Fruit fly (Drosophila melanogaster) whole organism, embryonic: ENCODE measurements around the gene Vm32E.

Experiments
- Atf6 ChIP-seq: fragments of 200-800 bp; sonication (Bioruptor generic); IDR thresholded peaks from 2 replicates; pipeline ENCODE4 v1.3.6; 2022; ENCODE audit warnings: missing biosample characterization, missing genetic modification characterization
- B-H2 ChIP-seq: fragments of 200-800 bp; sonication (Bioruptor generic); optimal IDR thresholded peaks from 2 replicates; lab custom pipeline; 2018; ENCODE audit warnings: missing biosample characterization, mild to moderate bottlenecking, missing genetic modification characterization
- C15 ChIP-seq: fragments of 200-800 bp; sonication (Bioruptor generic); IDR thresholded peaks from 3 replicates; pipeline ENCODE4 v1.3.6; 2022; ENCODE audit warnings: missing biosample characterization, missing genetic modification characterization
- CG1024 ChIP-seq: fragments of 200-800 bp; sonication (Bioruptor generic); IDR thresholded peaks from 2 replicates; pipeline ENCODE4 v1.3.6; 2022; ENCODE audit warnings: missing biosample characterization, missing genetic modification characterization
- CG10274 ChIP-seq: fragments of 200-800 bp; sonication (Bioruptor generic); optimal IDR thresholded peaks from 3 replicates; lab custom pipeline; 2017; ENCODE audit warnings: missing biosample characterization, mild to moderate bottlenecking, missing genetic modification characterization
- CG10565 ChIP-seq: fragments of 200-800 bp; sonication (Bioruptor generic); optimal IDR thresholded peaks from 3 replicates; lab custom pipeline; 2016; ENCODE audit warnings: missing biosample characterization, mild to moderate bottlenecking, missing genetic modification characterization
- CG11247 ChIP-seq: fragments of 200-800 bp; sonication (Bioruptor generic); IDR thresholded peaks from 2 replicates; pipeline ENCODE4 v1.3.6; 2022; ENCODE audit warnings: missing biosample characterization, missing genetic modification characterization
- CG12071 ChIP-seq: fragments of 200-800 bp; sonication (Bioruptor generic); optimal IDR thresholded peaks from 3 replicates; lab custom pipeline; 2018; ENCODE audit warnings: missing biosample characterization, mild to moderate bottlenecking, missing genetic modification characterization
- CG12104 ChIP-seq: fragments of 200-800 bp; sonication (Bioruptor generic); optimal IDR thresholded peaks from 3 replicates; lab custom pipeline; 2016; ENCODE audit warnings: missing biosample characterization, missing genetic modification characterization
- CG12299 ChIP-seq: fragments of 200-800 bp; sonication (Bioruptor generic); optimal IDR thresholded peaks from 2 replicates; lab custom pipeline; 2018; ENCODE audit warnings: missing biosample characterization, mild to moderate bottlenecking, missing genetic modification characterization
- CG13424 ChIP-seq: fragments of 200-800 bp; sonication (Bioruptor generic); optimal IDR thresholded peaks from 2 replicates; lab custom pipeline; 2019; ENCODE audit warnings: missing biosample characterization, mild to moderate bottlenecking, missing genetic modification characterization, moderate library complexity
- CG14441 ChIP-seq: fragments of 200-800 bp; sonication (Bioruptor generic); IDR thresholded peaks from 2 replicates; pipeline ENCODE4 v1.3.6; 2022; ENCODE audit warnings: missing biosample characterization, missing genetic modification characterization
- CG14860 ChIP-seq: fragments of 200-800 bp; sonication (Bioruptor generic); IDR thresholded peaks from 3 replicates; pipeline ENCODE4 v1.3.6; 2022; ENCODE audit warnings: missing biosample characterization, missing genetic modification characterization; ENCODE audit not compliant: partially characterized antibody
- CG14965 ChIP-seq: fragments of 200-800 bp; sonication (Bioruptor generic); optimal IDR thresholded peaks from 2 replicates; lab custom pipeline; 2016; ENCODE audit warnings: missing biosample characterization, missing genetic modification characterization, borderline replicate concordance
- CG15073 ChIP-seq: fragments of 200-800 bp; sonication (Bioruptor generic); optimal IDR thresholded peaks from 2 replicates; lab custom pipeline; 2016; ENCODE audit warnings: missing biosample characterization, missing genetic modification characterization
- CG1603 ChIP-seq: fragments of 200-800 bp; sonication (Bioruptor generic); optimal IDR thresholded peaks from 2 replicates; lab custom pipeline; 2019; ENCODE audit warnings: missing biosample characterization, mild to moderate bottlenecking, missing genetic modification characterization, moderate library complexity
- CG17361 ChIP-seq: fragments of 200-800 bp; sonication (Bioruptor generic); IDR thresholded peaks from 3 replicates; pipeline ENCODE4 v1.3.6; 2022; ENCODE audit warnings: missing biosample characterization, missing genetic modification characterization
- CG30431 ChIP-seq: fragments of 200-800 bp; sonication (Bioruptor generic); optimal IDR thresholded peaks from 2 replicates; lab custom pipeline; 2017; ENCODE audit warnings: missing biosample characterization, missing genetic modification characterization
- CG31388 ChIP-seq: fragments of 200-800 bp; sonication (Bioruptor generic); optimal IDR thresholded peaks from 2 replicates; lab custom pipeline; 2016; ENCODE audit warnings: missing biosample characterization, missing genetic modification characterization
- CG32532 ChIP-seq: fragments of 200-800 bp; sonication (Bioruptor generic); IDR thresholded peaks from 2 replicates; pipeline ENCODE4 v1.3.6; 2022; ENCODE audit warnings: missing biosample characterization, missing genetic modification characterization
- CG33213 ChIP-seq: fragments of 200-800 bp; sonication (Bioruptor generic); optimal IDR thresholded peaks from 3 replicates; lab custom pipeline; 2016; ENCODE audit warnings: missing biosample characterization, missing genetic modification characterization
- CG3407 ChIP-seq: fragments of 200-800 bp; sonication (Bioruptor generic); optimal IDR thresholded peaks from 2 replicates; lab custom pipeline; 2018; ENCODE audit warnings: missing biosample characterization, mild to moderate bottlenecking, missing genetic modification characterization
- CG34224 ChIP-seq: fragments of 200-800 bp; sonication (Bioruptor generic); IDR thresholded peaks from 3 replicates; pipeline ENCODE4 v1.3.6; 2022; ENCODE audit warnings: missing biosample characterization, missing genetic modification characterization; ENCODE audit not compliant: partially characterized antibody
- CG5245 ChIP-seq: fragments of 200-800 bp; sonication (Bioruptor generic); optimal IDR thresholded peaks from 3 replicates; lab custom pipeline; 2016; ENCODE audit warnings: missing biosample characterization, missing genetic modification characterization
- CG6654 ChIP-seq: fragments of 200-800 bp; sonication (Bioruptor generic); optimal IDR thresholded peaks from 2 replicates; lab custom pipeline; 2017; ENCODE audit warnings: missing biosample characterization, mild to moderate bottlenecking, missing genetic modification characterization
- CG6813 ChIP-seq: fragments of 200-800 bp; sonication (Bioruptor generic); optimal IDR thresholded peaks from 2 replicates; lab custom pipeline; 2017; ENCODE audit warnings: missing biosample characterization, missing genetic modification characterization, mild to moderate bottlenecking, moderate library complexity, missing genetic modification reagents
- CG7357 ChIP-seq: fragments of 200-800 bp; sonication (Bioruptor generic); IDR thresholded peaks from 3 replicates; pipeline ENCODE4 v1.3.6; 2022; ENCODE audit warnings: missing biosample characterization, missing genetic modification characterization
- CrebB ChIP-seq: fragments of 200-800 bp; sonication (Bioruptor generic); optimal IDR thresholded peaks from 3 replicates; lab custom pipeline; 2018; ENCODE audit warnings: missing biosample characterization, mild to moderate bottlenecking, missing genetic modification characterization
- D19A ChIP-seq: fragments of 200-800 bp; optimal IDR thresholded peaks from 3 replicates; lab custom pipeline; 2019; ENCODE audit warnings: missing biosample characterization, mild to moderate bottlenecking, missing genetic modification characterization, moderate library complexity
- Doc3 ChIP-seq: fragments of 200-800 bp; sonication (Bioruptor generic); IDR thresholded peaks from 3 replicates; pipeline ENCODE4 v1.3.6; 2022; ENCODE audit warnings: missing biosample characterization, missing genetic modification characterization; ENCODE audit not compliant: partially characterized antibody
- H15 ChIP-seq: fragments of 200-800 bp; sonication (Bioruptor generic); IDR thresholded peaks from 3 replicates; pipeline ENCODE4 v1.3.6; 2022; ENCODE audit warnings: missing biosample characterization, missing genetic modification characterization
- HmgD ChIP-seq: fragments of 200-800 bp; sonication (Bioruptor generic); optimal IDR thresholded peaks from 3 replicates; lab custom pipeline; 2016; ENCODE audit warnings: missing biosample characterization, missing genetic modification characterization
- Hr78 ChIP-seq, 2 experiments: fragments of 200-800 bp in 1 of 2; fragments of >200 bp in 1 of 2; sonication (Bioruptor generic) in 1 of 2; optimal IDR thresholded peaks; 2 replicates each; lab custom pipeline; 2017 to 2019; ENCODE audit warnings: missing biosample characterization in 2 of 2, missing genetic modification characterization in 2 of 2, mild to moderate bottlenecking in 1 of 2, moderate library complexity in 1 of 2
- Scr ChIP-seq: fragments of 200-800 bp; sonication (Bioruptor generic); IDR thresholded peaks from 2 replicates; pipeline ENCODE4 v1.3.6; 2022; ENCODE audit warnings: missing biosample characterization, missing genetic modification characterization; ENCODE audit not compliant: partially characterized antibody
- Side ChIP-seq: fragments of 200-800 bp; sonication (Bioruptor generic); optimal IDR thresholded peaks from 2 replicates; lab custom pipeline; 2016; ENCODE audit warnings: missing biosample characterization, missing genetic modification characterization
- abd-A ChIP-seq: fragments of 200-800 bp; sonication (Bioruptor generic); optimal IDR thresholded peaks from 3 replicates; lab custom pipeline; 2019; ENCODE audit warnings: missing biosample characterization, mild to moderate bottlenecking, missing genetic modification characterization, moderate library complexity
- bcd ChIP-seq: fragments of 200-800 bp; sonication (Bioruptor generic); optimal IDR thresholded peaks from 2 replicates; lab custom pipeline; 2017; ENCODE audit warnings: missing biosample characterization, mild to moderate bottlenecking, missing genetic modification characterization
- chif ChIP-seq, 2 experiments: fragments of 200-800 bp; sonication (Bioruptor generic); optimal IDR thresholded peaks; 3 replicates each; lab custom pipeline; 2016; ENCODE audit warnings: missing biosample characterization in 2 of 2, missing genetic modification characterization in 2 of 2
- chn ChIP-seq: fragments of 200-800 bp; sonication (Bioruptor generic); optimal IDR thresholded peaks from 2 replicates; lab custom pipeline; 2016; ENCODE audit warnings: missing biosample characterization, missing genetic modification characterization
- disco-r ChIP-seq: fragments of 200-800 bp; sonication (Bioruptor generic); optimal IDR thresholded peaks from 2 replicates; lab custom pipeline; 2016; ENCODE audit warnings: missing biosample characterization, missing genetic modification characterization
- dm ChIP-seq: fragments of 200-800 bp; sonication (Bioruptor generic); optimal IDR thresholded peaks from 3 replicates; lab custom pipeline; 2016; ENCODE audit warnings: missing biosample characterization, missing genetic modification characterization
- gro ChIP-seq: fragments of 200-800 bp; sonication (Bioruptor generic); optimal IDR thresholded peaks from 2 replicates; lab custom pipeline; 2016; ENCODE audit warnings: missing biosample characterization, missing genetic modification characterization
- klu ChIP-seq: fragments of 200-800 bp; sonication (Bioruptor generic); IDR thresholded peaks from 2 replicates; pipeline ENCODE4 v1.3.6; 2022; ENCODE audit warnings: missing biosample characterization, missing genetic modification characterization
- pan ChIP-seq, 4 experiments: fragments of >200 bp in 3 of 4; fragments of 200-800 bp in 1 of 4; sonication (Bioruptor generic) in 1 of 4; optimal IDR thresholded peaks in 3 of 4; IDR thresholded peaks in 1 of 4; 2 replicates each; pipeline versions ENCODE4 v1.3.6 to Lab custom; 2017 to 2022; ENCODE audit warnings: missing biosample characterization in 2 of 4, missing genetic modification characterization in 2 of 4, mixed read lengths in 1 of 4
- phol ChIP-seq: fragments of 200-800 bp; sonication (Bioruptor generic); optimal IDR thresholded peaks from 3 replicates; lab custom pipeline; 2018; ENCODE audit warnings: missing biosample characterization, mild to moderate bottlenecking, missing genetic modification characterization, moderate library complexity
- pita ChIP-seq: fragments of 200-800 bp; sonication (Bioruptor generic); optimal IDR thresholded peaks from 2 replicates; lab custom pipeline; 2017; ENCODE audit warnings: missing biosample characterization, mild to moderate bottlenecking, missing genetic modification characterization
- psq ChIP-seq: fragments of 200-800 bp; sonication (Bioruptor generic); optimal IDR thresholded peaks from 2 replicates; lab custom pipeline; 2017; ENCODE audit warnings: missing biosample characterization, missing genetic modification characterization
- row ChIP-seq: fragments of 200-800 bp; sonication (Bioruptor generic); IDR thresholded peaks from 3 replicates; pipeline ENCODE4 v1.3.6; 2022; ENCODE audit warnings: missing biosample characterization, missing genetic modification characterization
- so ChIP-seq: fragments of 200-800 bp; sonication (Bioruptor generic); IDR thresholded peaks from 3 replicates; pipeline ENCODE4 v1.3.6; 2022; ENCODE audit warnings: missing biosample characterization, missing genetic modification characterization
- tin ChIP-seq: fragments of 200-800 bp; sonication (Bioruptor generic); optimal IDR thresholded peaks from 3 replicates; lab custom pipeline; 2016; ENCODE audit warnings: missing biosample characterization, missing genetic modification characterization
- ttk ChIP-seq: fragments of 200-800 bp; sonication (Bioruptor generic); IDR thresholded peaks from 2 replicates; pipeline ENCODE4 v2.1.2; 2022; ENCODE audit warnings: missing biosample characterization, missing genetic modification characterization

Vm32E gene

dm6 chr2L:11167997-11168396 lies 3.5 kb downstream of the Vm32E start (continued):
- TF ChIP-seq CG7357 (no peak), D19A (tag; lab: Kevin White, UChicago) (no peak), gro (GFP tag; lab: Kevin White, UChicago) (no peak), tin (GFP tag; lab: Kevin White, UChicago) (no peak), CG3407 (GFP tag; lab: Kevin White, UChicago) (no peak), phol (no peak), CG31388 (no peak), row (GFP tag; lab: Robert Waterston, UW) (peak; percentile 72; the same call in 2 of the 3 replicates), CG6813 (GFP tag; lab: Kevin White, UChicago) (no peak), CG12104 (GFP tag; lab: Kevin White, UChicago) (no peak), ttk (GFP tag; lab: Robert Waterston, UW) (no peak), CG17361 (no peak), CG34224 (GFP tag; lab: Robert Waterston, UW) (no peak), HmgD (GFP tag; lab: Kevin White, UChicago) (no peak), chn (GFP tag; lab: Kevin White, UChicago) (no peak), Scr (GFP tag; lab: Robert Waterston, UW) (no peak), Side (no peak), bcd (GFP tag; lab: Kevin White, UChicago) (no peak), CG11247 (GFP tag; lab: Robert Waterston, UW) (no peak), CG33213 (no peak), H15 (GFP tag; lab: Robert Waterston, UW) (no peak), CG32532 (GFP tag; lab: Robert Waterston, UW) (no peak; the same call in 1 of the 2 replicates), CG13424 (tag; lab: Kevin White, UChicago) (no peak), klu (GFP tag; lab: Robert Waterston, UW) (no peak), CG30431 (GFP tag; lab: Kevin White, UChicago) (no peak), CG14965 (GFP tag; lab: Kevin White, UChicago) (no peak), CG5245 (GFP tag; lab: Kevin White, UChicago) (no peak), pita (GFP tag; lab: Kevin White, UChicago) (no peak), CG15073 (no peak), Doc3 (GFP tag; lab: Robert Waterston, UW) (0 out of 3 replicates have a peak, but pooled peaks have one; percentile 17), Hr78 (GFP tag; optimal IDR thresholded peaks at IDR 0.05; lab: Kevin White, UChicago) (no peak), C15 (no peak), CrebB (tag; lab: Kevin White, UChicago) (no peak), CG10565 (GFP tag; lab: Kevin White, UChicago) (no peak), CG1024 (GFP tag; lab: Robert Waterston, UW) (no peak), CG10274 (no peak), CG1603 (tag; lab: Kevin White, UChicago) (no peak), CG12071 (peak; percentile 10), CG14860 (GFP tag; lab: Robert Waterston, UW) (0 out of 3 replicates have a peak, but pooled peaks have one; percentile 41), chif (GFP tag; optimal IDR thresholded peaks at IDR 0.05; lab: Kevin White, UChicago) (no peak), disco-r (GFP tag; lab: Kevin White, UChicago) (no peak), so (GFP tag; lab: Robert Waterston, UW) (0 out of 3 replicates have a peak, but pooled peaks have one; percentile 13), CG12299 (no peak), B-H2 (GFP tag; lab: Kevin White, UChicago) (no peak), CG14441 (GFP tag; lab: Robert Waterston, UW) (no peak), dm (GFP tag; lab: Kevin White, UChicago) (no peak), Atf6 (GFP tag; lab: Robert Waterston, UW) (0 out of 2 replicates have a peak, but pooled peaks have one; percentile 24), pan (optimal IDR thresholded peaks at IDR 0.05; lab: Kevin White, UChicago) (no peak), pan (GFP tag; optimal IDR thresholded peaks at IDR 0.05 in 1 of 2, IDR thresholded peaks at IDR 0.05 in 1 of 2) (no peak), CG6654 (GFP tag; lab: Kevin White, UChicago) (no peak), abd-A (tag; lab: Kevin White, UChicago) (peak; percentile 84), psq (GFP tag; lab: Kevin White, UChicago) (no peak)
